Fruit fly (Drosophila melanogaster): ENCODE results near the gene Elp1.

The Elp1 gene

DNA sequence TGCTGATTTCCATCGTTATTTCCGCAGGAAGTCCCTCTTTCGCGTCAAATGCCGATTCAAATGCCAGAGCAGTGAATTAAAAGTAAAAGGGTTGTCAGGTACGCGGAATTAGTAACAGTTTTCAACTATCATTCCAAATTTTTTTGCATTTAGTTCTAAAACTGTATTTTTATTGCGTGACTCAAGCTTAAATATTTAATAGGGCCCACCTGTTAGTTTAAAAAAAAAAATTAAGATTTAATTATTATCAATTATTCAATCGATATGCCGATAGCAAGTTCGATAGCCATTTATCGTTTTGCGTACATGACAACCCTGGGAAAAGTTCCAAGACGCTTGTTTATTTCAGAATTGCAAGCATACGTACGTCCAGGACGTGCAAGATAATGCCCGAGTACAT, 27.7 kb upstream of the Elp1 start, which contains the start of gene CG14711 (continued):
- TF ChIP-seq Fer3 (tag; optimal IDR thresholded peaks at IDR 0.05) = peak; percentile 84
- TF ChIP-seq caup (GFP tag; optimal IDR thresholded peaks at IDR 0.05; ENCODE audit: severe bottlenecking) = peak; percentile 83
- TF ChIP-seq CG14441 (GFP tag; IDR thresholded peaks at IDR 0.05) = peak; percentile 84
- TF ChIP-seq lab (GFP tag; optimal IDR thresholded peaks at IDR 0.05) = no peak
- TF ChIP-seq CG14014 (GFP tag; IDR thresholded peaks at IDR 0.05) = peak; percentile 88
- TF ChIP-seq CG17829 (tag; optimal IDR thresholded peaks at IDR 0.05) = peak; percentile 90
- no peak for TF ChIP-seq sc (optimal IDR thresholded peaks at IDR 0.05)
- peak; percentile 24 for TF ChIP-seq sc (GFP tag; optimal IDR thresholded peaks at IDR 0.05)
- TF ChIP-seq B-H1 (GFP tag; IDR thresholded peaks at IDR 0.05) = peak; percentile 67; the same call in 2 of the 3 replicates
- TF ChIP-seq CG3281 (GFP tag; optimal IDR thresholded peaks at IDR 0.05) = peak; percentile 81
- peak; percentile 45 for TF ChIP-seq Side (GFP tag; optimal IDR thresholded peaks at IDR 0.05)
- TF ChIP-seq pho (GFP tag; optimal IDR thresholded peaks at IDR 0.05) = peak; percentile 75
- TF ChIP-seq CG15479 (GFP tag; optimal IDR thresholded peaks at IDR 0.05) = no peak
- peak; percentile 79 for TF ChIP-seq Meics (GFP tag; optimal IDR thresholded peaks at IDR 0.05)
- TF ChIP-seq grau (tag; optimal IDR thresholded peaks at IDR 0.05) = peak; percentile 85
- no peak for TF ChIP-seq ash1 (GFP tag; optimal IDR thresholded peaks at IDR 0.05)
- TF ChIP-seq CG2678 (tag; optimal IDR thresholded peaks at IDR 0.05) = no peak
- TF ChIP-seq inv (GFP tag; IDR thresholded peaks at IDR 0.05; ENCODE audit: partially characterized antibody) = peak; percentile 69
- peak; percentile 85 for TF ChIP-seq NfI (GFP tag; optimal IDR thresholded peaks at IDR 0.05)
- TF ChIP-seq lmd (GFP tag; IDR thresholded peaks at IDR 0.05) = peak; percentile 80
- TF ChIP-seq al (GFP tag; IDR thresholded peaks at IDR 0.05) = peak; percentile 79
- peak; percentile 83 for TF ChIP-seq CG32772 (GFP tag; IDR thresholded peaks at IDR 0.05)
- no peak for TF ChIP-seq CkIIα-i1 (GFP tag; IDR thresholded peaks at IDR 0.05)
- TF ChIP-seq Bdp1 (GFP tag; optimal IDR thresholded peaks at IDR 0.05) = peak; percentile 71
- peak; percentile 61 for TF ChIP-seq CG7786 (GFP tag; optimal IDR thresholded peaks at IDR 0.05)
- peak; percentile 42; the same call in 1 of the 2 replicates for TF ChIP-seq Rx (GFP tag; IDR thresholded peaks at IDR 0.05)
- TF ChIP-seq sna (GFP tag; IDR thresholded peaks at IDR 0.05; ENCODE audit: partially characterized antibody) = peak; percentile 86; the same call in 1 of the 2 replicates
- peak; percentile 74 for TF ChIP-seq CG4404 (GFP tag; IDR thresholded peaks at IDR 0.05)
- TF ChIP-seq fru (optimal IDR thresholded peaks at IDR 0.05) = no peak
- TF ChIP-seq CG17328 (GFP tag; IDR thresholded peaks at IDR 0.05) = peak; percentile 83
- TF ChIP-seq pnt (GFP tag; optimal IDR thresholded peaks at IDR 0.05) = peak; percentile 47
- peak; percentile 69 for TF ChIP-seq CG9437 (GFP tag; optimal IDR thresholded peaks at IDR 0.05)
- peak; percentile 53 for TF ChIP-seq cwo (GFP tag; optimal IDR thresholded peaks at IDR 0.05)
- TF ChIP-seq Hmx (GFP tag; optimal IDR thresholded peaks at IDR 0.05) = peak; percentile 31
- TF ChIP-seq CG18262 (tag; optimal IDR thresholded peaks at IDR 0.05) = peak; percentile 83
- TF ChIP-seq CG5953 (GFP tag; IDR thresholded peaks at IDR 0.05) = peak; percentile 61
- peak; percentile 87 for TF ChIP-seq CG34224 (GFP tag; IDR thresholded peaks at IDR 0.05; ENCODE audit: partially characterized antibody)
- TF ChIP-seq Neu2 (GFP tag; optimal IDR thresholded peaks at IDR 0.05; ENCODE audit: borderline replicate concordance) = no peak
- TF ChIP-seq CG12942 (GFP tag; optimal IDR thresholded peaks at IDR 0.05) = peak; percentile 86
- TF ChIP-seq z (GFP tag; IDR thresholded peaks at IDR 0.05) = no peak
- peak; percentile 6 for TF ChIP-seq CTCF (GFP tag; optimal IDR thresholded peaks at IDR 0.05)
- no peak for TF ChIP-seq pan (optimal IDR thresholded peaks at IDR 0.05)
- peak in 1 of 2 experiments; percentile 86 for TF ChIP-seq pan (GFP tag; optimal IDR thresholded peaks at IDR 0.05 in 1 of 2, IDR thresholded peaks at IDR 0.05 in 1 of 2)
- TF ChIP-seq CG6683 (GFP tag; optimal IDR thresholded peaks at IDR 0.05) = peak; percentile 72
- TF ChIP-seq klu (GFP tag; IDR thresholded peaks at IDR 0.05) = peak; percentile 27; the same call in 1 of the 2 replicates
- TF ChIP-seq dimm (GFP tag; IDR thresholded peaks at IDR 0.05) = 0 out of 2 replicates have a peak, but pooled peaks have one; percentile 34
- TF ChIP-seq Ssrp (tag; optimal IDR thresholded peaks at IDR 0.05) = peak; percentile 80
- peak; percentile 87 for TF ChIP-seq ase (GFP tag; IDR thresholded peaks at IDR 0.05)
- peak; percentile 92 for TF ChIP-seq Xrp1 (GFP tag; IDR thresholded peaks at IDR 0.05)
- peak; percentile 80 for TF ChIP-seq CG4730 (GFP tag; IDR thresholded peaks at IDR 0.05)
- TF ChIP-seq Ravus (GFP tag; IDR thresholded peaks at IDR 0.05) = no peak
- peak; percentile 55 for TF ChIP-seq schlank (tag; optimal IDR thresholded peaks at IDR 0.05)
